Worm (Caenorhabditis elegans): Measurements from ENCODE around the gene F41H10.12.

F41H10.12 gene

ce11 chrIV:5409112-5409511 is 24.0 kb downstream of the F41H10.12 start:
- TF ChIP-seq sea-1 (GFP tag; conservative IDR thresholded peaks at IDR 0.05) (no peak), ama-1 (optimal IDR thresholded peaks at IDR 0.05) (no peak), hmg-4 (GFP tag; optimal IDR thresholded peaks at IDR 0.05) (no peak), tbx-37 (GFP tag; conservative IDR thresholded peaks at IDR 0.05) (no peak), B0310.2 (tag; optimal IDR thresholded peaks at IDR 0.05) (no peak), tra-4 (tag; optimal IDR thresholded peaks at IDR 0.05) (no peak), scrt-1 (GFP tag; IDR thresholded peaks at IDR 0.05) (no peak), ceh-36 (tag; optimal IDR thresholded peaks at IDR 0.05) (no peak), flt-1 (GFP tag; IDR thresholded peaks at IDR 0.05) (no peak), ceh-13 (GFP tag; optimal IDR thresholded peaks at IDR 0.05) (no peak), tbx-11 (GFP tag; IDR thresholded peaks at IDR 0.05) (no peak), hmbx-1 (tag; optimal IDR thresholded peaks at IDR 0.05) (no peak), pes-1 (GFP tag; IDR thresholded peaks at IDR 0.05) (no peak), hnd-1 (tag; optimal IDR thresholded peaks at IDR 0.05) (no peak)

- TF ChIP-seq ceh-36 (tag; optimal IDR thresholded peaks at IDR 0.05): no peak
- TF ChIP-seq pes-1 (GFP tag; IDR thresholded peaks at IDR 0.05): no peak
- no peak for TF ChIP-seq scrt-1 (GFP tag; IDR thresholded peaks at IDR 0.05)
- TF ChIP-seq sea-1 (GFP tag; conservative IDR thresholded peaks at IDR 0.05): no peak
- TF ChIP-seq ceh-13 (GFP tag; optimal IDR thresholded peaks at IDR 0.05): no peak
- TF ChIP-seq ets-7 (tag; optimal IDR thresholded peaks at IDR 0.05): no peak
- no peak for TF ChIP-seq hnd-1 (tag; optimal IDR thresholded peaks at IDR 0.05)
Observed at ce11 chrIV:5411120-5411519, 26.0 kb downstream of the F41H10.12 start, which contains the start of gene ZK616.65. ZK616.65 (minus strand) TSS chrIV:5411220.

- TF ChIP-seq ama-1 (optimal IDR thresholded peaks at IDR 0.05) (no peak), tra-4 (tag; optimal IDR thresholded peaks at IDR 0.05) (no peak), ceh-13 (GFP tag; optimal IDR thresholded peaks at IDR 0.05) (no peak)
Observed at ce11 chrIV:5411641-5412337, 26.7 kb downstream of the F41H10.12 start, which contains the start of gene ZK616.8. ZK616.8 (minus strand) TSS chrIV:5412193.

- TF ChIP-seq ceh-13 (GFP tag; optimal IDR thresholded peaks at IDR 0.05): no peak
- TF ChIP-seq aly-1 (tag; optimal IDR thresholded peaks at IDR 0.05): no peak
- TF ChIP-seq F13C5.2 (tag; optimal IDR thresholded peaks at IDR 0.05): no peak
- TF ChIP-seq ets-7 (tag; optimal IDR thresholded peaks at IDR 0.05): no peak
- TF ChIP-seq hnd-1 (tag; optimal IDR thresholded peaks at IDR 0.05): no peak
Observed at ce11 chrIV:5415696-5416095, 30.6 kb downstream of the F41H10.12 start, which contains the start of gene spp-7. spp-7 (minus strand) TSS chrIV:5415796.

- TF ChIP-seq ceh-36 (tag; optimal IDR thresholded peaks at IDR 0.05) (no peak), aly-1 (tag; optimal IDR thresholded peaks at IDR 0.05) (no peak), hmg-4 (GFP tag; optimal IDR thresholded peaks at IDR 0.05) (no peak), sea-1 (GFP tag; conservative IDR thresholded peaks at IDR 0.05) (no peak), ceh-13 (GFP tag; optimal IDR thresholded peaks at IDR 0.05) (no peak), tbx-37 (GFP tag; conservative IDR thresholded peaks at IDR 0.05) (no peak), ama-1 (optimal IDR thresholded peaks at IDR 0.05) (no peak), pes-1 (GFP tag; IDR thresholded peaks at IDR 0.05) (no peak), tra-4 (tag; optimal IDR thresholded peaks at IDR 0.05) (no peak), tbx-11 (GFP tag; IDR thresholded peaks at IDR 0.05) (no peak), F13C5.2 (tag; optimal IDR thresholded peaks at IDR 0.05) (no peak), ets-7 (tag; optimal IDR thresholded peaks at IDR 0.05) (no peak), B0310.2 (tag; optimal IDR thresholded peaks at IDR 0.05) (no peak), hnd-1 (tag; optimal IDR thresholded peaks at IDR 0.05) (no peak), hmbx-1 (tag; optimal IDR thresholded peaks at IDR 0.05) (no peak), flt-1 (GFP tag; IDR thresholded peaks at IDR 0.05) (no peak), scrt-1 (GFP tag; IDR thresholded peaks at IDR 0.05) (no peak)
Observed at ce11 chrIV:5419122-5419521, 34.0 kb downstream of the F41H10.12 start, which contains the start of gene ehn-3. ehn-3 (minus strand) TSS chrIV:5419222.
